Worm (Caenorhabditis elegans) whole organism, L1 larva: Measurements from ENCODE around the gene algn-5.

Experiments
- ama-1 ChIP-seq: fragments of 150-350 bp; optimal IDR thresholded peaks from 2 replicates; lab custom pipeline; 2014
- ceh-63 ChIP-seq: fragments of 200-800 bp; sonication (Bioruptor generic); optimal IDR thresholded peaks from 2 replicates; lab custom pipeline; 2018; ENCODE audit warnings: mild to moderate bottlenecking, missing genetic modification characterization, missing compliant biosample characterization
- efl-1 ChIP-seq, 4 experiments: fragments of 150-350 bp; optimal IDR thresholded peaks in 3 of 4; peaks in 1 of 4; 1 replicate in 1 of 4; 2 replicates in 3 of 4; lab custom pipeline; 2014; ENCODE audit warnings: missing biosample characterization in 2 of 4, missing genetic modification characterization in 2 of 4, missing genetic modification reagents in 2 of 4
- mep-1 ChIP-seq: fragments of 150-350 bp; optimal IDR thresholded peaks from 2 replicates; lab custom pipeline; 2014; ENCODE audit warnings: missing biosample characterization, missing genetic modification characterization
- nhr-76 ChIP-seq: sonication (generic microtip); optimal IDR thresholded peaks from 2 replicates; lab custom pipeline; 2017; ENCODE audit warnings: missing biosample characterization, missing genetic modification characterization
- pqm-1 ChIP-seq: sonication (generic microtip); optimal IDR thresholded peaks from 3 replicates; lab custom pipeline; 2017; ENCODE audit warnings: missing biosample characterization, missing genetic modification characterization
- ztf-4 ChIP-seq: fragments of 150-350 bp; optimal IDR thresholded peaks from 2 replicates; lab custom pipeline; 2014; ENCODE audit warnings: missing biosample characterization, missing genetic modification characterization

DNA sequence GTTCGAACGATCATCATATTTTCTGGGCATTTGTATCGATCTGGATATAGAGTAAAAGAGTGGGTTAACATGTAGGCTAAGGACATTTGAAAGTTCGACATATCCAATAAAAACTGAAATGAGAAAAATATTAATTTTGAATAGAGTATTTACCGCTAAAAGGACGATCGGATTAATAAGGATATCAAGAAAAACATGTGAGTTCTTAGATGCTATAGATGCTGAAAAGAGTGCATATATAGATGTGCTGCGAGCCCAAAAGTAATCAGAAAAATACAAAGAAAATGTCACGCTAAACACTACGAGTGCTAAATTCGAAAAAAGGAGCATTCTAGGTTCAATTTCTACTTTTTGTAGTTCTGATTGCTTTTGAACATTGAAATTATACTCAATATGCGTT is 47.1 kb downstream of the algn-5 start, which contains the start of gene srt-12:
- no peak for TF ChIP-seq mep-1
- no peak for TF ChIP-seq ama-1 (lab: Kevin White, UChicago)
- TF ChIP-seq ztf-4 (tag; lab: Kevin White, UChicago): no peak
- no peak for TF ChIP-seq ceh-63 (GFP tag; lab: Kevin White, UChicago)
- no peak for TF ChIP-seq pqm-1 (tag; lab: Kevin White, UChicago)
- no peak for TF ChIP-seq nhr-76
- no peak for TF ChIP-seq efl-1 (optimal IDR thresholded peaks at IDR 0.05; lab: Kevin White, UChicago)
- TF ChIP-seq efl-1 (GFP tag; optimal IDR thresholded peaks at IDR 0.05 in 1 of 2; lab: Kevin White, UChicago): no peak
